Fruit fly (Drosophila melanogaster) whole organism, wandering third instar larva: Measurements from ENCODE around the gene CG16710.

Experiments used
- CrebA ChIP-seq: fragments of 200-800 bp; sonication (Bioruptor generic); optimal IDR thresholded peaks from 2 replicates; lab custom pipeline; 2016; ENCODE audit warnings: missing biosample characterization, mild to moderate bottlenecking, missing genetic modification characterization, borderline replicate concordance
- Jra ChIP-seq: sonication (Bioruptor generic); optimal IDR thresholded peaks from 2 replicates; lab custom pipeline; 2016; ENCODE audit warnings: missing biosample characterization, missing genetic modification characterization
- dmrt93B ChIP-seq: fragments of 200-800 bp; sonication (Bioruptor generic); optimal IDR thresholded peaks from 2 replicates; lab custom pipeline; 2018; ENCODE audit warnings: missing biosample characterization, mild to moderate bottlenecking, missing genetic modification characterization
- h ChIP-seq: fragments of 200-800 bp; sonication (Bioruptor generic); optimal IDR thresholded peaks from 3 replicates; lab custom pipeline; 2016; ENCODE audit warnings: missing biosample characterization, mild to moderate bottlenecking, missing genetic modification characterization
- pan ChIP-seq: fragments of >200 bp; optimal IDR thresholded peaks from 2 replicates; lab custom pipeline; 2017
- psq ChIP-seq: fragments of 200-800 bp; sonication (Bioruptor generic); optimal IDR thresholded peaks from 3 replicates; lab custom pipeline; 2017; ENCODE audit warnings: missing biosample characterization, mild to moderate bottlenecking, missing genetic modification characterization, moderate library complexity
- tai ChIP-seq: sonication (Bioruptor generic); optimal IDR thresholded peaks from 2 replicates; lab custom pipeline; 2016; ENCODE audit warnings: missing biosample characterization, missing genetic modification characterization
- usp ChIP-seq: fragments of >200 bp; optimal IDR thresholded peaks from 2 replicates; lab custom pipeline; 2017; ENCODE audit warnings: missing biosample characterization, missing genetic modification characterization

- peak; percentile 6 for TF ChIP-seq tai (GFP tag; lab: Kevin White, UChicago)
- TF ChIP-seq usp (GFP tag; lab: Kevin White, UChicago) = no peak
- no peak for TF ChIP-seq CrebA (GFP tag; lab: Kevin White, UChicago)
- TF ChIP-seq psq (GFP tag; lab: Kevin White, UChicago) = peak; percentile 2
- no peak for TF ChIP-seq pan (lab: Kevin White, UChicago)
- peak; percentile 36 for TF ChIP-seq h (GFP tag; lab: Kevin White, UChicago)
- TF ChIP-seq dmrt93B (GFP tag; lab: Kevin White, UChicago) = no peak
- peak; percentile 2 for TF ChIP-seq Jra (GFP tag; lab: Kevin White, UChicago)
These were observed 50.7 kb downstream of the CG16710 start, which contains the start of the genes Hmgcr and Rpn9 for dm6 chr3R:23732990-23733512.
